Fruit fly (Drosophila melanogaster): ENCODE measurements around the gene SclB.

SclB gene

dm6 chr2L:16816750-16817087 lies 21.1 kb upstream of the SclB start:
- TF ChIP-seq brk (GFP tag; optimal IDR thresholded peaks at IDR 0.05) (no peak), rgr (GFP tag; optimal IDR thresholded peaks at IDR 0.05) (no peak), dl (GFP tag; optimal IDR thresholded peaks at IDR 0.05; ENCODE audit: insufficient read depth in 1 of 2, partially characterized antibody in 2 of 2) (no peak), Hr78 (GFP tag; optimal IDR thresholded peaks at IDR 0.05) (no peak), CrebA (GFP tag; optimal IDR thresholded peaks at IDR 0.05; ENCODE audit: borderline replicate concordance) (no peak), Sp1 (GFP tag; optimal IDR thresholded peaks at IDR 0.05) (no peak), Hr83 (GFP tag; optimal IDR thresholded peaks at IDR 0.05; ENCODE audit: poor library complexity, severe bottlenecking) (no peak), lola (GFP tag; optimal IDR thresholded peaks at IDR 0.05) (no peak)

- TF ChIP-seq Rel (GFP tag; optimal IDR thresholded peaks at IDR 0.05) (no peak), Rel (tag; optimal IDR thresholded peaks at IDR 0.05) (no peak), dl (GFP tag; optimal IDR thresholded peaks at IDR 0.05; ENCODE audit: insufficient read depth in 1 of 2, partially characterized antibody in 2 of 2) (no peak), HLH106 (tag; optimal IDR thresholded peaks at IDR 0.05) (peak; percentile 11), psq (GFP tag; optimal IDR thresholded peaks at IDR 0.05) (no peak), GATAd (GFP tag; optimal IDR thresholded peaks at IDR 0.05) (no peak), CG9705 (GFP tag; optimal IDR thresholded peaks at IDR 0.05) (no peak), sage (GFP tag; optimal IDR thresholded peaks at IDR 0.05) (no peak), dmrt93B (GFP tag; optimal IDR thresholded peaks at IDR 0.05) (no peak), OdsH (GFP tag; optimal IDR thresholded peaks at IDR 0.05) (peak; percentile 33), ey (GFP tag; optimal IDR thresholded peaks at IDR 0.05) (peak; percentile 56), Sp1 (GFP tag; optimal IDR thresholded peaks at IDR 0.05) (no peak), Hr83 (GFP tag; optimal IDR thresholded peaks at IDR 0.05; ENCODE audit: poor library complexity, severe bottlenecking) (no peak), rgr (GFP tag; optimal IDR thresholded peaks at IDR 0.05) (peak; percentile 56), foxo (GFP tag; optimal IDR thresholded peaks at IDR 0.05) (peak in 1 of 2 experiments; percentile 69), fru (GFP tag; optimal IDR thresholded peaks at IDR 0.05) (peak; percentile 55), br (GFP tag; optimal IDR thresholded peaks at IDR 0.05) (no peak), h (GFP tag; optimal IDR thresholded peaks at IDR 0.05) (peak; percentile 48), Dfd (GFP tag; optimal IDR thresholded peaks at IDR 0.05) (no peak), tai (GFP tag; optimal IDR thresholded peaks at IDR 0.05) (no peak)
Measured at dm6 chr2L:16817421-16818101, 20.2 kb upstream of the SclB start.

DNA sequence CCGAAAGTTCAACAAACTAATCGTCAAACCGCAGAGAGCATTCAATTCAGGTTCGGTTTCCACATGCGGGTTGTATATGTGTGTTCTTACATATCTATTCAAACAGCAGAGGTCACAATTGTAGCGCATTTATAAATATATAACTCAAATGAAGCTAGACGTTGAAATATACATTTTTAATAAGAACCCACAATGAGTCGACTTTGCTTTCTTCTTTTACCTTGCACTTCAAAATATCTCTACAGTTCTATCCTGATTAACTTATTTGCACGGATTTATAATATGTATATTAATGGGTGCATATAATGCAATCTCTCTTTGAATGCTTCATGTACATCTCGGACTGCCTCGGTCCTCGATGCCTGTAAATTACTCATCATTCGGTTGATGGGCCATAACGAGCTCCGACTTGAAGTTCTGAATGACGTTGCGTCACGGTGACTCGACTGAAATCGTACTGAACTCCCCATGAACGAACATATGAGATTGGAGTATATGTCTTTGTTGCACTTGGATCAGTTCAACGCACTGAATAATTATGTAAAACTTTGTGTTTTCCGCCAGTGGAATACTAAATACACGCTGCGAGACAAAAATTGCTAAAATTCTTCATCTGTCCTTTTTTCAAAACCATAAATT lies 19.3 kb upstream of the SclB start:
- TF ChIP-seq Hr83 (GFP tag; optimal IDR thresholded peaks at IDR 0.05; ENCODE audit: poor library complexity, severe bottlenecking) (no peak), psq (GFP tag; optimal IDR thresholded peaks at IDR 0.05) (peak; percentile 41), Hnf4 (GFP tag; optimal IDR thresholded peaks at IDR 0.05) (peak; percentile 50), tai (GFP tag; optimal IDR thresholded peaks at IDR 0.05) (peak; percentile 64), h (GFP tag; optimal IDR thresholded peaks at IDR 0.05) (peak; percentile 65), OdsH (GFP tag; optimal IDR thresholded peaks at IDR 0.05) (peak; percentile 45), foxo (GFP tag; optimal IDR thresholded peaks at IDR 0.05) (peak in 1 of 2 experiments; percentile 53), ey (GFP tag; optimal IDR thresholded peaks at IDR 0.05) (peak; percentile 49), br (GFP tag; optimal IDR thresholded peaks at IDR 0.05) (peak; percentile 68), Rel (GFP tag; optimal IDR thresholded peaks at IDR 0.05) (no peak), Rel (tag; optimal IDR thresholded peaks at IDR 0.05) (no peak), dl (GFP tag; optimal IDR thresholded peaks at IDR 0.05; ENCODE audit: insufficient read depth in 1 of 2, partially characterized antibody in 2 of 2) (peak in 1 of 2 experiments; percentile 1), CG32264 (GFP tag; optimal IDR thresholded peaks at IDR 0.05) (peak; percentile 2), fru (GFP tag; optimal IDR thresholded peaks at IDR 0.05) (peak; percentile 64), Jra (GFP tag; optimal IDR thresholded peaks at IDR 0.05) (peak; percentile 20), GATAd (GFP tag; optimal IDR thresholded peaks at IDR 0.05) (no peak), Hr78 (GFP tag; optimal IDR thresholded peaks at IDR 0.05) (no peak), Sp1 (GFP tag; optimal IDR thresholded peaks at IDR 0.05) (peak; percentile 57), usp (GFP tag; optimal IDR thresholded peaks at IDR 0.05) (no peak), rgr (GFP tag; optimal IDR thresholded peaks at IDR 0.05) (peak; percentile 68), HLH106 (tag; optimal IDR thresholded peaks at IDR 0.05) (peak; percentile 64)

DNA sequence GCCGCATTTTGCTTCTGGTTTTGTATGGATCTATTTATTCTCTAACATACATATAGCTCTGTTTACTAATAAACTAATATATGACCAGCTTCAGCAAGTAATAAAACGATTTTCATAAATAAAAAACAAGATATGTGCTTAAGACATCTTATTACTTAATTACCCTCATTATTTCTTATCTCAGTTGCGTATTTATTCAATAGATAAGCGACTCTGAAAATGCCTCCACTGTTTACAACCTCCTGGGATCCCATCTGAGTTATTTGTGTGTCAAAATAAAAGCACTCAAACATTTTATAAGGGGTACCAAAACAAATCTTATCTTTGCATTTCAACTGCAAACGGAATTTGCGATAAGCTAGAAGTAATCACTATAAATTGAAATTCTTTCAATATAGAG lies 18.1 kb upstream of the SclB start:
- peak; percentile 79 for TF ChIP-seq Sp1 (GFP tag; optimal IDR thresholded peaks at IDR 0.05)
- peak; percentile 8 for TF ChIP-seq CG9705 (GFP tag; optimal IDR thresholded peaks at IDR 0.05)
- no peak for TF ChIP-seq sage (GFP tag; optimal IDR thresholded peaks at IDR 0.05)
- TF ChIP-seq Rel (GFP tag; optimal IDR thresholded peaks at IDR 0.05) = no peak
- peak; percentile 37 for TF ChIP-seq Rel (tag; optimal IDR thresholded peaks at IDR 0.05)
- TF ChIP-seq HLH106 (tag; optimal IDR thresholded peaks at IDR 0.05) = peak; percentile 19
- TF ChIP-seq rgr (GFP tag; optimal IDR thresholded peaks at IDR 0.05) = peak; percentile 15

Measured in whole organism, wandering third instar larva.